Worm (Caenorhabditis elegans): ENCODE measurements around the gene nlp-69.

ce11 chrV:20093940-20094339, 868 bp downstream of the nlp-69 start:
- TF ChIP-seq ets-7 (tag; optimal IDR thresholded peaks at IDR 0.05) (no peak), ama-1 (optimal IDR thresholded peaks at IDR 0.05) (no peak), tra-4 (tag; optimal IDR thresholded peaks at IDR 0.05) (no peak)

Data from whole organism, early embryonic.